Worm (Caenorhabditis elegans): ENCODE results near the gene C01G12.9.

Gene C01G12.9

DNA sequence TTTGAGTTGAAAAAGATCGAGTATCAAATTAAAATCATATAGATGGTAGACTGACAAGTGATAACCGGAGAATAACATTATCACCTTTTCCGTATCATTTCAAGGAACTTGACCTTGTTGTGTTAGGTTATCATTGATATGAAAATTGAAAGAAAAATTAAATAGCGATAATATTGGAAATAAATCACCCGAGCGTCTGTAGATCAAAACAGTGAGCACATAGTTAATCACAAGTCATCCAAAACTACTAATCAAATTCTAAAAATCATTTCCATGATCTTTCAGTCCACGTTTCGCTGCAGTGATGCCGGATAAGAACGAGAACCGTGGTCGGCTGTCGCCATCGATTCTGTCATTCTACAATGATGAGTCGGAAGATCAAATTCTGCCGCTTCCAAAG is 41.0 kb downstream of the C01G12.9 start:
- TF ChIP-seq snpc-4 (tag; optimal IDR thresholded peaks at IDR 0.05) (no peak), cnd-1 (tag; optimal IDR thresholded peaks at IDR 0.05) (no peak), flh-1 (GFP tag; optimal IDR thresholded peaks at IDR 0.05) (no peak), lsy-2 (tag; optimal IDR thresholded peaks at IDR 0.05) (no peak), ham-2 (GFP tag; optimal IDR thresholded peaks at IDR 0.05) (no peak)

- TF ChIP-seq elt-1 (tag; optimal IDR thresholded peaks at IDR 0.05; ENCODE audit: borderline replicate concordance, insufficient read depth) (no peak), blmp-1 (tag; optimal IDR thresholded peaks at IDR 0.05) (no peak), sptf-1 (tag; optimal IDR thresholded peaks at IDR 0.05) (no peak), mep-1 (tag; optimal IDR thresholded peaks at IDR 0.05) (no peak), mls-2 (tag; optimal IDR thresholded peaks at IDR 0.05) (no peak), unc-120 (tag; optimal IDR thresholded peaks at IDR 0.05; ENCODE audit: poor library complexity, severe bottlenecking) (no peak), flh-1 (GFP tag; optimal IDR thresholded peaks at IDR 0.05) (no peak)
These were observed 41.9 kb downstream of the C01G12.9 start for ce11 chrII:14620730-14621129.

DNA sequence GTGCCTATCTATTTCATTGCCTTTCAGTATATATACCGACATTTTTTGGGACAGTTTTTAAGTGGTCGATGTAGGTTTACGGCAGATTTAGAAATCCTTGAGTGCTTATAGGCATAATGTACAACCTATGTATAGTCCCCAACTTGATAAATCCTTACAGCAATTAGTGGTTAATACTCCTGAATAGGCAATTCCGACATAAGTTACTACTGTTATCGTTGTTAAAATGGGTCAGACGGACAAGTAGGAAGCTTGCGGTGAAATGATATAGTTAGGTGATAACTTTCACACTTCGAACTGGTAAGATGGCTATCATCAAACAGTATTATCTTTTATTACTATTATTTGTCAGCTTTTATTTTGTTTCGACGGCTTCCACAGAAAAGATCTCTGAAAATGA is 43.9 kb downstream of the C01G12.9 start, which contains the start of gene mltn-10:
mltn-10 (plus strand) TSS at position 301 of the 400 bp plus-strand sequence.
- TF ChIP-seq snpc-4 (tag; optimal IDR thresholded peaks at IDR 0.05) (no peak), hlh-1 (tag; optimal IDR thresholded peaks at IDR 0.05) (no peak), lin-32 (GFP tag; optimal IDR thresholded peaks at IDR 0.05) (no peak), ceh-39 (tag; optimal IDR thresholded peaks at IDR 0.05) (no peak), ham-2 (GFP tag; optimal IDR thresholded peaks at IDR 0.05) (no peak), sem-2 (GFP tag; optimal IDR thresholded peaks at IDR 0.05) (no peak), unc-120 (tag; optimal IDR thresholded peaks at IDR 0.05; ENCODE audit: poor library complexity, severe bottlenecking) (no peak), sptf-1 (tag; optimal IDR thresholded peaks at IDR 0.05) (no peak), elt-1 (tag; optimal IDR thresholded peaks at IDR 0.05; ENCODE audit: borderline replicate concordance, insufficient read depth) (no peak), mls-2 (tag; optimal IDR thresholded peaks at IDR 0.05) (no peak), ces-1 (GFP tag; optimal IDR thresholded peaks at IDR 0.05) (no peak), cnd-1 (tag; optimal IDR thresholded peaks at IDR 0.05) (no peak), unc-39 (tag; optimal IDR thresholded peaks at IDR 0.05) (no peak), nhr-2 (tag; optimal IDR thresholded peaks at IDR 0.05) (no peak), tbx-8 (GFP tag; optimal IDR thresholded peaks at IDR 0.05) (no peak), mep-1 (tag; optimal IDR thresholded peaks at IDR 0.05) (no peak), zip-8 (tag; optimal IDR thresholded peaks at IDR 0.05) (no peak), nhr-76 (tag; optimal IDR thresholded peaks at IDR 0.05) (no peak)

- no peak for TF ChIP-seq ceh-39 (tag; optimal IDR thresholded peaks at IDR 0.05)
- peak; percentile 7 for TF ChIP-seq blmp-1 (tag; optimal IDR thresholded peaks at IDR 0.05)
- TF ChIP-seq unc-120 (tag; optimal IDR thresholded peaks at IDR 0.05; ENCODE audit: poor library complexity, severe bottlenecking) = no peak
- TF ChIP-seq flh-1 (GFP tag; optimal IDR thresholded peaks at IDR 0.05) = no peak
- TF ChIP-seq unc-62 (GFP tag; optimal IDR thresholded peaks at IDR 0.05) = no peak
- no peak for TF ChIP-seq sem-2 (GFP tag; optimal IDR thresholded peaks at IDR 0.05)
- no peak for TF ChIP-seq elt-3 (tag; optimal IDR thresholded peaks at IDR 0.05)
These were observed 48.1 kb downstream of the C01G12.9 start for ce11 chrII:14626883-14627282.

DNA sequence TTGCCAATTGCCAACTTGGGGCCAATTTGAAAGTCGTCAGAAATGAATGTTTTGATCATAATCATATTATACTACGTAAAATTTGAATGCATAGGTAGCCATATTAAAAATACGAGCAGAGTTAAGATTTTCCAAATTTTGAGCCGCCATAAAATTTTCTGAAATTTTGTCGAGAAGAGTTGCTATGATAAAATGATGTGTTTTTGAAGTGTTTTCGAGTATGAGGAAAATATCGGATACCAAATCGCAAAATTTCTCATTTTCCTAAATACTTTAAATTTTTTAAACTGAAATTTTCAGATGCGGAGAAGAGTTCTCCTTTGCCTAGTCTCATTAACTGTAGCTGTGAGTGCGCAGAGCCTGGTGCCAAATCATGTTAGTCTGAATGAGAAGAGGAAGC is 48.5 kb downstream of the C01G12.9 start, which contains the start of gene tag-297:
tag-297 (plus strand) TSS at position 301 of the 400 bp plus-strand sequence.
- no peak for TF ChIP-seq nhr-2 (tag; optimal IDR thresholded peaks at IDR 0.05)
- no peak for TF ChIP-seq mab-5 (tag; optimal IDR thresholded peaks at IDR 0.05)
- no peak for TF ChIP-seq sem-2 (GFP tag; optimal IDR thresholded peaks at IDR 0.05)
- no peak for TF ChIP-seq tbx-8 (GFP tag; optimal IDR thresholded peaks at IDR 0.05)
- TF ChIP-seq hlh-1 (tag; optimal IDR thresholded peaks at IDR 0.05) = no peak
- TF ChIP-seq pha-4 (tag; optimal IDR thresholded peaks at IDR 0.05) = no peak
- no peak for TF ChIP-seq ham-2 (GFP tag; optimal IDR thresholded peaks at IDR 0.05)
- no peak for TF ChIP-seq drap-1 (GFP tag; optimal IDR thresholded peaks at IDR 0.05)
- no peak for TF ChIP-seq ces-1 (GFP tag; optimal IDR thresholded peaks at IDR 0.05)
- no peak for TF ChIP-seq unc-62 (GFP tag; optimal IDR thresholded peaks at IDR 0.05)
- TF ChIP-seq lin-13 (tag; optimal IDR thresholded peaks at IDR 0.05) = no peak
- TF ChIP-seq ceh-43 (GFP tag; optimal IDR thresholded peaks at IDR 0.05) = no peak
- TF ChIP-seq mls-2 (tag; optimal IDR thresholded peaks at IDR 0.05) = no peak
- no peak for TF ChIP-seq ztf-11 (tag; optimal IDR thresholded peaks at IDR 0.05)
- no peak for TF ChIP-seq lsy-2 (tag; optimal IDR thresholded peaks at IDR 0.05)
